Worm (Caenorhabditis elegans) whole organism, young adult: Measurements from ENCODE around the gene T19D12.9.

Experiments
- madf-3 ChIP-seq: fragments of 200-800 bp; sonication (Bioruptor generic); IDR thresholded peaks from 2 replicates; pipeline ENCODE4 v1.3.6; 2022; ENCODE audit warnings: missing genetic modification reagents, missing genetic modification characterization, missing compliant biosample characterization
- mxl-1 ChIP-seq: sonication (generic microtip); optimal IDR thresholded peaks from 2 replicates; lab custom pipeline; 2016; ENCODE audit warnings: missing genetic modification characterization, missing compliant biosample characterization

ce11 chrII:6612544-6612943 lies 41.6 kb downstream of the T19D12.9 start:
- no peak for TF ChIP-seq mxl-1
- no peak for TF ChIP-seq madf-3
